Worm (Caenorhabditis elegans) whole organism, young adult: ENCODE data around the gene polh-1.

Experiments
- B0336.3 ChIP-seq: fragments of 200-800 bp; sonication (Bioruptor generic); IDR thresholded peaks from 2 replicates; pipeline ENCODE4 v1.3.6; 2022; ENCODE audit warnings: missing genetic modification characterization, missing compliant biosample characterization
- F23B12.7 ChIP-seq: sonication (generic microtip); optimal IDR thresholded peaks from 2 replicates; lab custom pipeline; 2017; ENCODE audit warnings: missing genetic modification characterization, mild to moderate bottlenecking, missing compliant biosample characterization, antibody characterized with exemption, moderate library complexity; ENCODE audit not compliant: insufficient read depth
- F33H1.4 ChIP-seq: fragments of 200-800 bp; sonication (Bioruptor generic); IDR thresholded peaks from 2 replicates; pipeline ENCODE4 v1.3.6; 2022; ENCODE audit warnings: missing genetic modification reagents, missing genetic modification characterization, missing compliant biosample characterization
- F37B4.10 ChIP-seq: fragments of 200-800 bp; sonication (Bioruptor generic); IDR thresholded peaks from 2 replicates; pipeline ENCODE4 v1.3.6; 2022; ENCODE audit warnings: missing genetic modification characterization, missing compliant biosample characterization
- F57A8.1 ChIP-seq: fragments of 200-800 bp; sonication (Bioruptor generic); optimal IDR thresholded peaks from 2 replicates; lab custom pipeline; 2018; ENCODE audit warnings: mild to moderate bottlenecking, missing genetic modification characterization, moderate library complexity, missing compliant biosample characterization
- Y53G8AR.9 ChIP-seq: fragments of 200-800 bp; sonication (Bioruptor generic); conservative IDR thresholded peaks from 2 replicates; pipeline ENCODE4 v1.3.6; 2022; ENCODE audit warnings: missing genetic modification reagents, missing genetic modification characterization, missing compliant biosample characterization
- Y56A3A.18 ChIP-seq: fragments of 200-800 bp; sonication (Bioruptor generic); IDR thresholded peaks from 2 replicates; pipeline ENCODE4 v1.3.6; 2022; ENCODE audit warnings: missing genetic modification reagents, missing genetic modification characterization, missing compliant biosample characterization
- ZK185.1 ChIP-seq: sonication (generic microtip); optimal IDR thresholded peaks from 2 replicates; lab custom pipeline; 2016; ENCODE audit warnings: mild to moderate bottlenecking, missing genetic modification characterization, missing compliant biosample characterization; ENCODE audit not compliant: poor library complexity, severe bottlenecking
- akir-1 ChIP-seq: fragments of 200-800 bp; sonication (Bioruptor generic); optimal IDR thresholded peaks from 2 replicates; lab custom pipeline; 2018; ENCODE audit warnings: mild to moderate bottlenecking, missing genetic modification characterization, moderate library complexity, missing compliant biosample characterization
- ama-1 ChIP-seq, 3 experiments: fragments of 150-350 bp in 1 of 3; sonication (generic microtip) in 2 of 3; optimal IDR thresholded peaks; 2 replicates each; lab custom pipeline; 2014 to 2018; ENCODE audit warnings: missing biosample characterization in 2 of 3, missing genetic modification characterization in 2 of 3, missing genetic modification reagents in 2 of 3
- atf-7 ChIP-seq: sonication (generic microtip); optimal IDR thresholded peaks from 2 replicates; lab custom pipeline; 2017; ENCODE audit warnings: mild to moderate bottlenecking, missing genetic modification characterization, missing compliant biosample characterization
- athp-1 ChIP-seq: sonication (generic microtip); optimal IDR thresholded peaks from 2 replicates; lab custom pipeline; 2017; ENCODE audit warnings: mild to moderate bottlenecking, missing genetic modification characterization, missing compliant biosample characterization
- bed-1 ChIP-seq: fragments of 200-800 bp; sonication (Bioruptor generic); IDR thresholded peaks from 2 replicates; pipeline ENCODE4 v1.3.6; 2022; ENCODE audit warnings: missing genetic modification reagents, missing genetic modification characterization, missing compliant biosample characterization
- bed-2 ChIP-seq: fragments of 200-800 bp; sonication (Bioruptor generic); IDR thresholded peaks from 2 replicates; pipeline ENCODE4 v1.3.6; 2022; ENCODE audit warnings: missing genetic modification reagents, missing genetic modification characterization, missing compliant biosample characterization
- ccch-3 ChIP-seq: fragments of 200-800 bp; sonication (Bioruptor generic); optimal IDR thresholded peaks from 2 replicates; lab custom pipeline; 2018; ENCODE audit warnings: mild to moderate bottlenecking, missing genetic modification characterization, missing compliant biosample characterization
- cebp-1 ChIP-seq, 2 experiments: fragments of 200-800 bp in 1 of 2; sonication (Bioruptor generic) in 1 of 2; sonication (generic microtip) in 1 of 2; IDR thresholded peaks in 1 of 2; optimal IDR thresholded peaks in 1 of 2; 2 replicates each; pipeline versions ENCODE4 v1.3.6 to Lab custom; 2017 to 2022; ENCODE audit warnings: missing compliant biosample characterization in 2 of 2, missing genetic modification characterization in 2 of 2, mild to moderate bottlenecking in 1 of 2, missing genetic modification reagents in 1 of 2, moderate library complexity in 1 of 2
- cebp-2 ChIP-seq: fragments of 200-800 bp; sonication (Bioruptor generic); IDR thresholded peaks from 2 replicates; pipeline ENCODE4 v1.3.6; 2022; ENCODE audit warnings: missing genetic modification characterization, missing compliant biosample characterization
- ceh-91 ChIP-seq: fragments of 200-800 bp; sonication (Bioruptor generic); IDR thresholded peaks from 2 replicates; pipeline ENCODE4 v1.3.6; 2022; ENCODE audit warnings: missing genetic modification reagents, missing genetic modification characterization, missing compliant biosample characterization
- chd-7 ChIP-seq: sonication (generic microtip); optimal IDR thresholded peaks from 2 replicates; lab custom pipeline; 2016; ENCODE audit warnings: mild to moderate bottlenecking, missing genetic modification characterization, moderate library complexity, missing compliant biosample characterization
- egl-44 ChIP-seq: fragments of 200-800 bp; sonication (Bioruptor generic); IDR thresholded peaks from 2 replicates; pipeline ENCODE4 v1.3.6; 2022; ENCODE audit warnings: missing genetic modification reagents, missing genetic modification characterization, missing compliant biosample characterization
- egrh-3 ChIP-seq: fragments of 200-800 bp; sonication (Bioruptor generic); IDR thresholded peaks from 2 replicates; pipeline ENCODE4 v1.3.6; 2022; ENCODE audit warnings: missing genetic modification reagents, missing genetic modification characterization, missing compliant biosample characterization
- ekl-4 ChIP-seq: fragments of 200-800 bp; sonication (Bioruptor generic); IDR thresholded peaks from 2 replicates; pipeline ENCODE4 v1.3.6; 2022; ENCODE audit warnings: missing genetic modification reagents, missing genetic modification characterization, missing compliant biosample characterization
- gei-17 ChIP-seq: fragments of 200-800 bp; sonication (Bioruptor generic); optimal IDR thresholded peaks from 2 replicates; lab custom pipeline; 2018; ENCODE audit warnings: mild to moderate bottlenecking, missing genetic modification characterization, missing compliant biosample characterization
- him-1 ChIP-seq: sonication (generic microtip); optimal IDR thresholded peaks from 2 replicates; lab custom pipeline; 2016; ENCODE audit warnings: missing genotype, missing genetic modification reagents, missing genetic modification characterization, missing compliant biosample characterization
- hmg-1.2 ChIP-seq: fragments of 200-800 bp; sonication (Bioruptor generic); IDR thresholded peaks from 2 replicates; pipeline ENCODE4 v1.3.6; 2022; ENCODE audit warnings: missing genetic modification reagents, missing genetic modification characterization, missing compliant biosample characterization
- hrde-1 ChIP-seq: sonication (generic microtip); optimal IDR thresholded peaks from 2 replicates; lab custom pipeline; 2016; ENCODE audit warnings: missing genetic modification characterization, mild to moderate bottlenecking, missing compliant biosample characterization, moderate library complexity, missing genotype, missing genetic modification reagents, borderline replicate concordance
- lag-1 ChIP-seq: fragments of 200-800 bp; sonication (Bioruptor generic); IDR thresholded peaks from 2 replicates; pipeline ENCODE4 v1.3.6; 2022; ENCODE audit warnings: missing genetic modification reagents, missing genetic modification characterization, missing compliant biosample characterization
- let-607 ChIP-seq, 2 experiments: fragments of 200-800 bp in 1 of 2; sonication (Bioruptor generic) in 1 of 2; sonication (generic microtip) in 1 of 2; optimal IDR thresholded peaks; 2 replicates each; lab custom pipeline; 2016 to 2018; ENCODE audit warnings: mild to moderate bottlenecking in 2 of 2, missing compliant biosample characterization in 2 of 2, missing genetic modification characterization in 2 of 2, moderate library complexity in 2 of 2, missing genotype in 1 of 2
- lin-26 ChIP-seq: fragments of 200-800 bp; sonication (Bioruptor generic); IDR thresholded peaks from 2 replicates; pipeline ENCODE4 v1.3.6; 2022; ENCODE audit warnings: missing genetic modification reagents, missing genetic modification characterization, missing compliant biosample characterization
- lsl-1 ChIP-seq: fragments of 200-800 bp; sonication (Bioruptor generic); optimal IDR thresholded peaks from 2 replicates; lab custom pipeline; 2018; ENCODE audit warnings: mild to moderate bottlenecking, missing genetic modification characterization, moderate library complexity, missing compliant biosample characterization
- madf-3 ChIP-seq: fragments of 200-800 bp; sonication (Bioruptor generic); IDR thresholded peaks from 2 replicates; pipeline ENCODE4 v1.3.6; 2022; ENCODE audit warnings: missing genetic modification reagents, missing genetic modification characterization, missing compliant biosample characterization
- nhr-120 ChIP-seq: fragments of 200-800 bp; sonication (Bioruptor generic); IDR thresholded peaks from 2 replicates; pipeline ENCODE4 v1.3.6; 2022; ENCODE audit warnings: missing genetic modification characterization, missing compliant biosample characterization
- nhr-179 ChIP-seq: sonication (generic microtip); optimal IDR thresholded peaks from 2 replicates; lab custom pipeline; 2016; ENCODE audit warnings: mild to moderate bottlenecking, missing genetic modification characterization, missing compliant biosample characterization
- rec-8 ChIP-seq, 2 experiments: sonication (generic microtip); optimal IDR thresholded peaks; 2 replicates each; lab custom pipeline; 2016; ENCODE audit warnings: mild to moderate bottlenecking in 2 of 2, missing genetic modification characterization in 2 of 2, missing genetic modification reagents in 2 of 2, missing genotype in 2 of 2, missing biosample characterization in 1 of 2, missing compliant biosample characterization in 1 of 2, moderate library complexity in 1 of 2
- repo-1 ChIP-seq: sonication (generic microtip); optimal IDR thresholded peaks from 2 replicates; lab custom pipeline; 2017; ENCODE audit warnings: mild to moderate bottlenecking, missing genetic modification characterization, missing compliant biosample characterization
- sea-2 ChIP-seq: fragments of 200-800 bp; sonication (Bioruptor generic); IDR thresholded peaks from 2 replicates; pipeline ENCODE4 v1.3.6; 2022; ENCODE audit warnings: missing genetic modification characterization, missing compliant biosample characterization
- snpc-1.3 ChIP-seq: sonication (generic microtip); optimal IDR thresholded peaks from 2 replicates; lab custom pipeline; 2017; ENCODE audit warnings: missing genetic modification characterization, mild to moderate bottlenecking, missing compliant biosample characterization, antibody characterized with exemption, moderate library complexity, missing genotype, missing genetic modification reagents; ENCODE audit not compliant: insufficient read depth
- snpc-3.4 ChIP-seq: sonication (generic microtip); optimal IDR thresholded peaks from 2 replicates; lab custom pipeline; 2017; ENCODE audit warnings: missing genetic modification characterization, mild to moderate bottlenecking, missing compliant biosample characterization, antibody characterized with exemption, moderate library complexity, missing genotype, missing genetic modification reagents
- snpc-4 ChIP-seq, 5 experiments: fragments of 150-350 bp in 1 of 5; sonication (generic microtip) in 4 of 5; optimal IDR thresholded peaks; 2 replicates each; lab custom pipeline; 2014 to 2018; ENCODE audit warnings: missing genetic modification characterization in 5 of 5, missing biosample characterization in 3 of 5, antibody characterized with exemption in 2 of 5, mild to moderate bottlenecking in 2 of 5, missing compliant biosample characterization in 2 of 5, missing genotype in 2 of 5, moderate library complexity in 2 of 5, missing genetic modification reagents in 1 of 5
- somi-1 ChIP-seq: fragments of 200-800 bp; sonication (Bioruptor generic); optimal IDR thresholded peaks from 2 replicates; lab custom pipeline; 2018; ENCODE audit warnings: mild to moderate bottlenecking, missing genetic modification characterization, missing compliant biosample characterization
- tbp1 ChIP-seq: fragments of 200-800 bp; sonication (Bioruptor generic); optimal IDR thresholded peaks from 2 replicates; lab custom pipeline; 2018; ENCODE audit warnings: mild to moderate bottlenecking, missing genetic modification characterization, missing compliant biosample characterization
- ztf-18 ChIP-seq: sonication (generic microtip); optimal IDR thresholded peaks from 2 replicates; lab custom pipeline; 2016; ENCODE audit warnings: missing genotype, mild to moderate bottlenecking, missing genetic modification characterization, missing compliant biosample characterization
- ztf-25 ChIP-seq: fragments of 200-800 bp; sonication (Bioruptor generic); IDR thresholded peaks from 2 replicates; pipeline ENCODE4 v1.3.6; 2022; ENCODE audit warnings: missing genetic modification reagents, missing genetic modification characterization, missing compliant biosample characterization
- ztf-6 ChIP-seq: fragments of 200-800 bp; sonication (Bioruptor generic); IDR thresholded peaks from 2 replicates; pipeline ENCODE4 v1.3.6; 2022; ENCODE audit warnings: missing genetic modification reagents, missing genetic modification characterization, missing compliant biosample characterization

The polh-1 gene

DNA sequence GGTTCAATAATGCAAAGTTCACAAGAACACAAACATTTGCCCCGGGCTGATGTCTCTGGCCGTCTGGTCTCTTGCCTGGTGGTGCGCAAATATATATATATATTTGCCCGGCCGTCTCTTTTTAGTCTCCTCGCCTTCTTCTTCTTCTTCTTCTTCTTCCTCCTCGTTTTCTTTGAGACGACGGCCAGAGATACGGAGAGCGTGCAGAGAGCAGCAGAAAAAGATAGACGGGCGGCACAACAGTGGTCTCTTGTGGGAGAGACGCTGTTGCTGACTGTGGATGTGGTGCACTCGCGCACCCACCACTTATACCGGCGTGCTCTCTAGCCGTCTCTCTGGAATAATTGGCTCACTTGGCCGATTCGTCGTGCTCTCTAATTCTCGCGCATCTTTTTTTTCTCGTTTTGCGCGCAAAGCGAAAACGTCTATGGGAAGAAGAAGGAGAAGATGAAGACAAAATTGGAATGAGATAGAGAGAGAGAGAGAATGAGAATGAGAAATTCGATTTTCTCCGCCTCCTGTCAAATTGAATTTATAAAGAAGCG is 28.9 kb downstream of the polh-1 start (continued):
- TF ChIP-seq tbp1 (peak; percentile 68), chd-7 (peak; percentile 98), madf-3 (GFP tag; lab: Robert Waterston, UW) (no peak), lag-1 (GFP tag; lab: Robert Waterston, UW) (0 out of 2 replicates have a peak, but pooled peaks have one; percentile 18), bed-2 (GFP tag; lab: Robert Waterston, UW) (no peak), let-607 (tag; optimal IDR thresholded peaks at IDR 0.05; lab: Kevin White, UChicago) (peak; percentile 68 to 76), hmg-1.2 (GFP tag; lab: Robert Waterston, UW) (peak; percentile 79), ztf-25 (GFP tag; lab: Robert Waterston, UW) (no peak), hrde-1 (tag; lab: Kevin White, UChicago) (no peak), ekl-4 (GFP tag; lab: Robert Waterston, UW) (peak; percentile 55; the same call in 1 of the 2 replicates), repo-1 (tag; lab: Kevin White, UChicago) (peak; percentile 81), somi-1 (GFP tag; lab: Kevin White, UChicago) (peak; percentile 100), Y53G8AR.9 (GFP tag; lab: Robert Waterston, UW) (peak; percentile 47; the same call in 1 of the 2 replicates), athp-1 (tag; lab: Kevin White, UChicago) (no peak), F57A8.1 (GFP tag; lab: Kevin White, UChicago) (peak; percentile 61), nhr-120 (GFP tag; lab: Robert Waterston, UW) (no peak), Y56A3A.18 (GFP tag; lab: Robert Waterston, UW) (no peak), F37B4.10 (GFP tag; lab: Robert Waterston, UW) (no peak), akir-1 (GFP tag; lab: Kevin White, UChicago) (no peak), egl-44 (GFP tag; lab: Robert Waterston, UW) (0 out of 2 replicates have a peak, but pooled peaks have one; percentile 19), ztf-6 (GFP tag; lab: Robert Waterston, UW) (peak; percentile 69; the same call in 1 of the 2 replicates), ztf-18 (tag; lab: Kevin White, UChicago) (peak; percentile 65), nhr-179 (tag; lab: Kevin White, UChicago) (no peak), rec-8 (tag; optimal IDR thresholded peaks at IDR 0.05; lab: Kevin White, UChicago) (peak in 1 of 2 experiments; percentile 26), ZK185.1 (no peak), egrh-3 (peak; percentile 88), B0336.3 (peak; percentile 98), cebp-1 (GFP tag; IDR thresholded peaks at IDR 0.05; lab: Robert Waterston, UW) (no peak; the same call in 1 of the 2 replicates), cebp-1 (tag; optimal IDR thresholded peaks at IDR 0.05; lab: Kevin White, UChicago) (peak; percentile 93), ccch-3 (GFP tag; lab: Kevin White, UChicago) (no peak), lin-26 (GFP tag; lab: Robert Waterston, UW) (peak; percentile 76), bed-1 (GFP tag; lab: Robert Waterston, UW) (0 out of 2 replicates have a peak, but pooled peaks have one; percentile 27), him-1 (tag; lab: Kevin White, UChicago) (no peak), ceh-91 (GFP tag; lab: Robert Waterston, UW) (no peak), F23B12.7 (tag; lab: Kevin White, UChicago) (peak; percentile 30), snpc-3.4 (no peak), gei-17 (GFP tag; lab: Kevin White, UChicago) (peak; percentile 79), cebp-2 (GFP tag; lab: Robert Waterston, UW) (no peak), snpc-4 (GFP tag; optimal IDR thresholded peaks at IDR 0.05; lab: Kevin White, UChicago) (peak; percentile 75), snpc-4 (tag; optimal IDR thresholded peaks at IDR 0.05; lab: Kevin White, UChicago) (peak in 3 of 4 experiments; percentile 65 to 78 (median 74)), F33H1.4 (no peak), lsl-1 (GFP tag; lab: Kevin White, UChicago) (no peak), ama-1 (optimal IDR thresholded peaks at IDR 0.05; lab: Kevin White, UChicago) (no peak), ama-1 (GFP tag; optimal IDR thresholded peaks at IDR 0.05; lab: Kevin White, UChicago) (no peak), atf-7 (peak; percentile 98), snpc-1.3 (tag; lab: Kevin White, UChicago) (peak; percentile 20), sea-2 (GFP tag; lab: Robert Waterston, UW) (0 out of 2 replicates have a peak, but pooled peaks have one; percentile 42)
